Worm (Caenorhabditis elegans) whole organism, late embryonic: Measurements from ENCODE around the gene cest-1.1.
"Not testable (repeated sequence)": the region's sequence is repeated elsewhere in the genome, so short reads cannot be mapped to it uniquely, and the experiment has no call there.

Experiments
- K02D7.2 ChIP-seq: sonication (generic microtip); optimal IDR thresholded peaks from 2 replicates; lab custom pipeline; 2017; ENCODE audit warnings: mild to moderate bottlenecking, missing genetic modification characterization, missing compliant biosample characterization
- ama-1 ChIP-seq: fragments of 150-350 bp; optimal IDR thresholded peaks from 2 replicates; lab custom pipeline; 2014
- ceh-14 ChIP-seq: sonication (generic microtip); optimal IDR thresholded peaks from 2 replicates; lab custom pipeline; 2016; ENCODE audit warnings: missing genotype, missing genetic modification characterization, missing compliant biosample characterization
- dmd-4 ChIP-seq: sonication (generic microtip); optimal IDR thresholded peaks from 2 replicates; lab custom pipeline; 2016; ENCODE audit warnings: borderline replicate concordance, missing genetic modification characterization, missing compliant biosample characterization
- dve-1 ChIP-seq: sonication (generic microtip); optimal IDR thresholded peaks from 2 replicates; lab custom pipeline; 2017; ENCODE audit warnings: antibody characterized with exemption, mild to moderate bottlenecking, missing genetic modification characterization, missing compliant biosample characterization
- ets-4 ChIP-seq: sonication (generic microtip); optimal IDR thresholded peaks from 2 replicates; lab custom pipeline; 2016; ENCODE audit warnings: missing genetic modification characterization, missing compliant biosample characterization
- fax-1 ChIP-seq: sonication (generic microtip); optimal IDR thresholded peaks from 2 replicates; lab custom pipeline; 2016; ENCODE audit warnings: missing genotype, missing genetic modification characterization, missing compliant biosample characterization
- hlh-30 ChIP-seq: sonication (generic microtip); optimal IDR thresholded peaks from 2 replicates; lab custom pipeline; 2017; ENCODE audit warnings: antibody characterized with exemption, missing genetic modification characterization, missing compliant biosample characterization; ENCODE audit not compliant: insufficient read depth
- hlh-6 ChIP-seq: sonication (generic microtip); optimal IDR thresholded peaks from 2 replicates; lab custom pipeline; 2016; ENCODE audit warnings: missing genotype, missing genetic modification characterization, missing compliant biosample characterization
- madf-2 ChIP-seq: sonication (generic microtip); optimal IDR thresholded peaks from 2 replicates; lab custom pipeline; 2017; ENCODE audit warnings: missing genetic modification characterization, missing compliant biosample characterization
- nhr-232 ChIP-seq: sonication (generic microtip); optimal IDR thresholded peaks from 2 replicates; lab custom pipeline; 2016; ENCODE audit warnings: missing genetic modification characterization, missing compliant biosample characterization
- pha-4 ChIP-seq: fragments of 150-350 bp; optimal IDR thresholded peaks from 2 replicates; lab custom pipeline; 2018; ENCODE audit warnings: missing biosample characterization, missing genetic modification reagents, missing genetic modification characterization
- unc-55 ChIP-seq: sonication (generic microtip); optimal IDR thresholded peaks from 2 replicates; lab custom pipeline; 2017; ENCODE audit warnings: missing biosample characterization, missing genetic modification reagents, missing genetic modification characterization

DNA sequence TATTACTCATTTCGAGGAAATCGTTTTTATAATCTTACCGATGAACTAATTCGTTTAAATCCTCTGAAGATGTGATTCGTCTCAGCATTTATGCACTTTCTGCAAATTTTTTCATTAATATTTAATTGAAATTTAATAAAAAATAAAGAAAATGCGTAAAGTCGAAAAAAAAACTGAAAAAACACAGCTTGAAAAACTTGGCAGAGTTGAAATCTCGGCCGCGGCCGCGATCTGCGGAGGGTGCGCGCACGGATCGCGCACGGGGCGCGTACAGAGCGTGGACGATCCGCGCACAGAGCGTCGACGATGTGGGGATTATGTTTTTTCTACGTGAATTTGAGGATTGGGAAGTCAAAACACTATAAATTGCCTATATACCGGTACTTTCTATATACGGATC lies 28.8 kb downstream of the cest-1.1 start, which contains the start of gene AH10.4:
- TF ChIP-seq madf-2 (tag; lab: Kevin White, UChicago); K02D7.2 (tag; lab: Kevin White, UChicago); fax-1 (tag; lab: Kevin White, UChicago); hlh-30; ceh-14; hlh-6; ets-4 (tag; lab: Kevin White, UChicago); ama-1 (lab: Kevin White, UChicago); pha-4 (tag; lab: Kevin White, UChicago); nhr-232 (tag; lab: Kevin White, UChicago); dve-1 (tag; lab: Kevin White, UChicago); dmd-4 (tag; lab: Kevin White, UChicago); unc-55 (GFP tag; lab: Kevin White, UChicago): not testable (repeated sequence)
